Fruit fly (Drosophila melanogaster) whole organism, embryonic: ENCODE results near the gene Syp.

Experiments used
- ATbp ChIP-seq: fragments of 200-800 bp; sonication (Bioruptor generic); optimal IDR thresholded peaks from 2 replicates; lab custom pipeline; 2017; ENCODE audit warnings: missing biosample characterization, mild to moderate bottlenecking, missing genetic modification characterization, missing genetic modification reagents
- Asciz ChIP-seq: fragments of 200-800 bp; sonication (Bioruptor generic); optimal IDR thresholded peaks from 2 replicates; lab custom pipeline; 2017; ENCODE audit warnings: missing biosample characterization, mild to moderate bottlenecking, missing genetic modification characterization, missing genetic modification reagents
- Atf3 ChIP-seq: fragments of 200-800 bp; sonication (Bioruptor generic); optimal IDR thresholded peaks from 3 replicates; lab custom pipeline; 2016; ENCODE audit warnings: missing biosample characterization, missing genetic modification characterization
- Atf6 ChIP-seq: fragments of 200-800 bp; sonication (Bioruptor generic); IDR thresholded peaks from 2 replicates; pipeline ENCODE4 v1.3.6; 2022; ENCODE audit warnings: missing biosample characterization, missing genetic modification characterization
- B-H1 ChIP-seq: fragments of 200-800 bp; sonication (Bioruptor generic); IDR thresholded peaks from 3 replicates; pipeline ENCODE4 v1.3.6; 2022; ENCODE audit warnings: missing biosample characterization, missing genetic modification characterization
- CG10565 ChIP-seq: fragments of 200-800 bp; sonication (Bioruptor generic); optimal IDR thresholded peaks from 3 replicates; lab custom pipeline; 2016; ENCODE audit warnings: missing biosample characterization, mild to moderate bottlenecking, missing genetic modification characterization
- CG11560 ChIP-seq: fragments of 200-800 bp; sonication (Bioruptor generic); IDR thresholded peaks from 3 replicates; pipeline ENCODE4 v1.3.6; 2022; ENCODE audit warnings: missing biosample characterization, missing genetic modification characterization
- CG13287 ChIP-seq: fragments of 200-800 bp; sonication (Bioruptor generic); IDR thresholded peaks from 2 replicates; pipeline ENCODE4 v1.3.6; 2022; ENCODE audit warnings: missing biosample characterization, missing genetic modification characterization; ENCODE audit not compliant: partially characterized antibody
- CG14710 ChIP-seq: fragments of 200-800 bp; sonication (Bioruptor generic); optimal IDR thresholded peaks from 3 replicates; lab custom pipeline; 2019; ENCODE audit warnings: missing biosample characterization, mild to moderate bottlenecking, missing genetic modification characterization, moderate library complexity
- CG16863 ChIP-seq: fragments of 200-800 bp; sonication (Bioruptor generic); optimal IDR thresholded peaks from 3 replicates; lab custom pipeline; 2016; ENCODE audit warnings: missing biosample characterization, missing genetic modification characterization
- CG18476 ChIP-seq: fragments of 200-800 bp; sonication (Bioruptor generic); optimal IDR thresholded peaks from 2 replicates; lab custom pipeline; 2016; ENCODE audit warnings: missing biosample characterization, mild to moderate bottlenecking, missing genetic modification characterization
- CG2712 ChIP-seq: fragments of 200-800 bp; optimal IDR thresholded peaks from 3 replicates; lab custom pipeline; 2019; ENCODE audit warnings: missing biosample characterization, mild to moderate bottlenecking, missing genetic modification characterization, moderate library complexity
- CG2875 ChIP-seq: fragments of 200-800 bp; sonication (Bioruptor generic); optimal IDR thresholded peaks from 2 replicates; lab custom pipeline; 2017; ENCODE audit warnings: missing biosample characterization, mild to moderate bottlenecking, missing genetic modification characterization, missing genetic modification reagents
- CG31224 ChIP-seq: fragments of 200-800 bp; sonication (Bioruptor generic); IDR thresholded peaks from 2 replicates; pipeline ENCODE4 v1.3.6; 2022; ENCODE audit warnings: missing biosample characterization, missing genetic modification characterization
- CG34376 ChIP-seq: fragments of 200-800 bp; sonication (Bioruptor generic); optimal IDR thresholded peaks from 2 replicates; lab custom pipeline; 2018; ENCODE audit warnings: missing biosample characterization, mild to moderate bottlenecking, missing genetic modification characterization
- CG34422 ChIP-seq: fragments of 200-800 bp; sonication (Bioruptor generic); IDR thresholded peaks from 3 replicates; pipeline ENCODE4 v1.3.6; 2022; ENCODE audit warnings: missing biosample characterization, missing genetic modification characterization
- CG3847 ChIP-seq: fragments of 200-800 bp; sonication (Bioruptor generic); IDR thresholded peaks from 2 replicates; pipeline ENCODE4 v1.3.6; 2022; ENCODE audit warnings: missing biosample characterization, missing genetic modification characterization
- CG6254 ChIP-seq: fragments of 200-800 bp; sonication (Bioruptor generic); optimal IDR thresholded peaks from 3 replicates; lab custom pipeline; 2017; ENCODE audit warnings: mild to moderate bottlenecking, missing biosample characterization, missing genetic modification reagents, missing genetic modification characterization
- CG6791 ChIP-seq: fragments of 200-800 bp; sonication (Bioruptor generic); IDR thresholded peaks from 3 replicates; pipeline ENCODE4 v1.3.6; 2022; ENCODE audit warnings: missing biosample characterization, missing genetic modification characterization; ENCODE audit not compliant: partially characterized antibody
- CG6854 ChIP-seq: fragments of 200-800 bp; sonication (Bioruptor generic); optimal IDR thresholded peaks from 3 replicates; lab custom pipeline; 2017; ENCODE audit warnings: missing biosample characterization, mild to moderate bottlenecking, missing genetic modification characterization
- CG7372 ChIP-seq: fragments of 200-800 bp; sonication (Bioruptor generic); IDR thresholded peaks from 2 replicates; pipeline ENCODE4 v1.3.6; 2022; ENCODE audit warnings: missing biosample characterization, missing genetic modification characterization
- CrebB ChIP-seq: fragments of 200-800 bp; sonication (Bioruptor generic); optimal IDR thresholded peaks from 3 replicates; lab custom pipeline; 2018; ENCODE audit warnings: missing biosample characterization, mild to moderate bottlenecking, missing genetic modification characterization
- Lpt ChIP-seq: fragments of >200 bp; optimal IDR thresholded peaks from 2 replicates; lab custom pipeline; 2018; ENCODE audit warnings: missing biosample characterization, missing genetic modification characterization
- PHDP ChIP-seq: fragments of 200-800 bp; sonication (Bioruptor generic); optimal IDR thresholded peaks from 3 replicates; lab custom pipeline; 2018; ENCODE audit warnings: missing biosample characterization, mild to moderate bottlenecking, missing genetic modification characterization, moderate library complexity
- Poxn ChIP-seq: fragments of 200-800 bp; sonication (Bioruptor generic); IDR thresholded peaks from 2 replicates; pipeline ENCODE4 v1.3.6; 2022; ENCODE audit warnings: missing biosample characterization, missing genetic modification characterization
- Vsx1 ChIP-seq: fragments of 200-800 bp; sonication (Bioruptor generic); optimal IDR thresholded peaks from 2 replicates; lab custom pipeline; 2017; ENCODE audit warnings: missing biosample characterization, mild to moderate bottlenecking, missing genetic modification characterization, missing genetic modification reagents
- ac ChIP-seq: fragments of 200-800 bp; sonication (Bioruptor generic); optimal IDR thresholded peaks from 3 replicates; lab custom pipeline; 2017; ENCODE audit warnings: missing biosample characterization, mild to moderate bottlenecking, missing genetic modification characterization
- ap ChIP-seq: fragments of 200-800 bp; sonication (Bioruptor generic); IDR thresholded peaks from 2 replicates; pipeline ENCODE4 v1.3.6; 2022; ENCODE audit warnings: missing biosample characterization, missing genetic modification characterization
- bsh ChIP-seq, 2 experiments: fragments of 200-800 bp; sonication (Bioruptor generic); optimal IDR thresholded peaks; 2 replicates each; lab custom pipeline; 2017 to 2018; ENCODE audit warnings: mild to moderate bottlenecking in 2 of 2, missing biosample characterization in 2 of 2, missing genetic modification characterization in 2 of 2, moderate library complexity in 1 of 2
- disco-r ChIP-seq: fragments of 200-800 bp; sonication (Bioruptor generic); optimal IDR thresholded peaks from 2 replicates; lab custom pipeline; 2016; ENCODE audit warnings: missing biosample characterization, missing genetic modification characterization
- dm ChIP-seq: fragments of 200-800 bp; sonication (Bioruptor generic); optimal IDR thresholded peaks from 3 replicates; lab custom pipeline; 2016; ENCODE audit warnings: missing biosample characterization, missing genetic modification characterization
- gce ChIP-seq: fragments of 200-800 bp; sonication (Bioruptor generic); IDR thresholded peaks from 3 replicates; pipeline ENCODE4 v1.3.6; 2022; ENCODE audit warnings: missing biosample characterization, missing genetic modification characterization
- h ChIP-seq: fragments of >200 bp; optimal IDR thresholded peaks from 2 replicates; lab custom pipeline; 2017
- klu ChIP-seq: fragments of 200-800 bp; sonication (Bioruptor generic); IDR thresholded peaks from 2 replicates; pipeline ENCODE4 v1.3.6; 2022; ENCODE audit warnings: missing biosample characterization, missing genetic modification characterization
- mam ChIP-seq: fragments of 200-800 bp; sonication (Bioruptor generic); optimal IDR thresholded peaks from 3 replicates; lab custom pipeline; 2016; ENCODE audit warnings: missing biosample characterization, missing genetic modification characterization
- mirr ChIP-seq: fragments of 200-800 bp; sonication (Bioruptor generic); optimal IDR thresholded peaks from 3 replicates; lab custom pipeline; 2018; ENCODE audit warnings: missing biosample characterization, mild to moderate bottlenecking, missing genetic modification characterization
- nerfin-2 ChIP-seq: fragments of 200-800 bp; sonication (Bioruptor generic); IDR thresholded peaks from 2 replicates; pipeline ENCODE4 v1.3.6; 2022; ENCODE audit warnings: missing biosample characterization, missing genetic modification characterization; ENCODE audit not compliant: partially characterized antibody
- pan ChIP-seq, 4 experiments: fragments of >200 bp in 3 of 4; fragments of 200-800 bp in 1 of 4; sonication (Bioruptor generic) in 1 of 4; optimal IDR thresholded peaks in 3 of 4; IDR thresholded peaks in 1 of 4; 2 replicates each; pipeline versions ENCODE4 v1.3.6 to Lab custom; 2017 to 2022; ENCODE audit warnings: missing biosample characterization in 2 of 4, missing genetic modification characterization in 2 of 4, mixed read lengths in 1 of 4
- phol ChIP-seq: fragments of 200-800 bp; sonication (Bioruptor generic); optimal IDR thresholded peaks from 3 replicates; lab custom pipeline; 2018; ENCODE audit warnings: missing biosample characterization, mild to moderate bottlenecking, missing genetic modification characterization, moderate library complexity
- sc ChIP-seq, 3 experiments: fragments of >200 bp in 2 of 3; fragments of 200-800 bp in 1 of 3; sonication (Bioruptor generic) in 1 of 3; optimal IDR thresholded peaks; 2 replicates in 2 of 3; 3 replicates in 1 of 3; lab custom pipeline; 2017; ENCODE audit warnings: mild to moderate bottlenecking in 1 of 3, missing biosample characterization in 1 of 3, missing genetic modification characterization in 1 of 3, missing genetic modification reagents in 1 of 3
- sd ChIP-seq: fragments of 200-800 bp; sonication (Bioruptor generic); optimal IDR thresholded peaks from 3 replicates; lab custom pipeline; 2018; ENCODE audit warnings: missing biosample characterization, mild to moderate bottlenecking, missing genetic modification characterization, moderate library complexity
- sens ChIP-seq: fragments of 200-800 bp; sonication (Bioruptor generic); peaks from one replicate; lab custom pipeline; 2016; ENCODE audit warnings: missing biosample characterization, missing genetic modification characterization
- shn ChIP-seq: fragments of 200-800 bp; sonication (Bioruptor generic); optimal IDR thresholded peaks from 3 replicates; lab custom pipeline; 2016; ENCODE audit warnings: missing biosample characterization, missing genetic modification characterization
- sim ChIP-seq: fragments of 200-800 bp; sonication (Bioruptor generic); IDR thresholded peaks from 2 replicates; pipeline ENCODE4 v1.3.6; 2022; ENCODE audit warnings: missing biosample characterization, missing genetic modification characterization
- slbo ChIP-seq: fragments of 200-800 bp; sonication (Bioruptor generic); IDR thresholded peaks from 2 replicates; pipeline ENCODE4 v1.3.6; 2022; ENCODE audit warnings: missing biosample characterization, missing genetic modification characterization
- sqz ChIP-seq: fragments of 200-800 bp; sonication (Bioruptor generic); optimal IDR thresholded peaks from 3 replicates; lab custom pipeline; 2018; ENCODE audit warnings: missing biosample characterization, mild to moderate bottlenecking, missing genetic modification characterization
- tio ChIP-seq: fragments of 200-800 bp; sonication (Bioruptor generic); optimal IDR thresholded peaks from 2 replicates; lab custom pipeline; 2017; ENCODE audit warnings: missing biosample characterization, missing genetic modification characterization, inconsistent platforms
- trh ChIP-seq: fragments of 200-800 bp; sonication (Bioruptor generic); optimal IDR thresholded peaks from 2 replicates; lab custom pipeline; 2016; ENCODE audit warnings: missing biosample characterization, missing genetic modification characterization
- unpg ChIP-seq: fragments of 200-800 bp; sonication (Bioruptor generic); optimal IDR thresholded peaks from 3 replicates; lab custom pipeline; 2018; ENCODE audit warnings: missing biosample characterization, mild to moderate bottlenecking, missing genetic modification characterization, moderate library complexity
- vvl ChIP-seq: fragments of 200-800 bp; sonication (Bioruptor generic); IDR thresholded peaks from 2 replicates; pipeline ENCODE4 v1.3.6; 2022; ENCODE audit warnings: missing biosample characterization, missing genetic modification characterization

The Syp gene

DNA sequence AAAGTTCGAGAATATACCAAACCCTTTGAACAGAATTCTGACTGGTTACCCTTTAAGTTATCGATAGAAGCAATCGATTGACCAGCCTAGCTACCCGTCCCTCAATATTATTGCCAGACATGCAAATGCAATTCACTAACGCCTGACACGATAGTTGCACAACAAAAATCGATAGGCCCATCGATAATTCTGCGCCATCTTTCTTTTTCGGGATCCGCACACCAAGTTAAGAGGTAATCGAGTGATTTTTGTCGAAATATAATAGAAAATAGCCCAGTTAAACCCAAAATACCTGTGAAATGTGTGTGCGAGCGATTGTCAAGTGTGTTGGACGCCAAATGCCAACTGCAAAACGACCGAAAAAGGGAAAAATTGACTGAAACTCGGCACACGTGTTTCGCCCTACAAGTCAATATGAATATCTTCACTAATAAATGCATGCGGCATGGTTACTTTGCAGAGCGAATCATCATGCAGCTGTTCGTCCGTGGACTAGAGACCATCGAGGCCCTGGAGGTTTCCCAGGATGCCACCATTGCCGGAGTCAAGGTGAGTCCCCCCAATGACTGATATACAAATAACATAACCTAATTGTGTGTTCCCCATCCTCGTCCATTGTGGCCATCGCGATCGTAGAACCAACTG is 94.0 kb downstream of the Syp start, which contains the start of gene RpS30 (continued):
- no peak for TF ChIP-seq Poxn (GFP tag; lab: Robert Waterston, UW)
- TF ChIP-seq gce, result no peak
- peak; percentile 71 for TF ChIP-seq CG2712 (tag; lab: Kevin White, UChicago)
- peak; percentile 19 for TF ChIP-seq CG2875 (GFP tag; lab: Kevin White, UChicago)
- no peak for TF ChIP-seq Asciz
- TF ChIP-seq bsh (GFP tag; optimal IDR thresholded peaks at IDR 0.05; lab: Kevin White, UChicago), result peak in 1 of 2 experiments; percentile 36
- TF ChIP-seq B-H1, result no peak
- no peak for TF ChIP-seq Atf6 (GFP tag; lab: Robert Waterston, UW)
- TF ChIP-seq sc (optimal IDR thresholded peaks at IDR 0.05; lab: Kevin White, UChicago), result no peak
- no peak for TF ChIP-seq sc (GFP tag; optimal IDR thresholded peaks at IDR 0.05; lab: Kevin White, UChicago)
- TF ChIP-seq Vsx1 (GFP tag; lab: Kevin White, UChicago), result no peak
- TF ChIP-seq sqz (GFP tag; lab: Kevin White, UChicago), result no peak
- TF ChIP-seq mam (GFP tag; lab: Kevin White, UChicago), result peak; percentile 40
- peak; percentile 92 for TF ChIP-seq nerfin-2 (GFP tag; lab: Robert Waterston, UW)
- TF ChIP-seq CG31224 (GFP tag; lab: Robert Waterston, UW), result no peak
- TF ChIP-seq PHDP (tag; lab: Kevin White, UChicago), result peak; percentile 55
- no peak for TF ChIP-seq shn (GFP tag; lab: Kevin White, UChicago)
- no peak for TF ChIP-seq CG10565
- TF ChIP-seq Lpt (GFP tag; lab: Kevin White, UChicago), result no peak
- TF ChIP-seq CrebB, result peak; percentile 30
- no peak for TF ChIP-seq ATbp (GFP tag; lab: Kevin White, UChicago)
- no peak for TF ChIP-seq CG34422 (GFP tag; lab: Robert Waterston, UW)
- peak; percentile 77 for TF ChIP-seq vvl
- no peak for TF ChIP-seq h
- no peak for TF ChIP-seq tio (GFP tag; lab: Kevin White, UChicago)
- peak; percentile 98 for TF ChIP-seq CG13287 (GFP tag; lab: Robert Waterston, UW)
- TF ChIP-seq CG6791 (GFP tag; lab: Robert Waterston, UW), result peak; percentile 97
- no peak for TF ChIP-seq unpg (GFP tag; lab: Kevin White, UChicago)
- no peak for TF ChIP-seq sim (GFP tag; lab: Robert Waterston, UW)
- TF ChIP-seq sens, result peak; percentile 65
- TF ChIP-seq Atf3 (GFP tag; lab: Kevin White, UChicago), result no peak
- no peak for TF ChIP-seq klu (GFP tag; lab: Robert Waterston, UW)
- no peak for TF ChIP-seq ap (GFP tag; lab: Robert Waterston, UW)
- no peak for TF ChIP-seq sd (tag; lab: Kevin White, UChicago)
- no peak for TF ChIP-seq CG16863 (GFP tag; lab: Kevin White, UChicago)
- peak; percentile 44 for TF ChIP-seq CG34376 (GFP tag; lab: Kevin White, UChicago)
- no peak for TF ChIP-seq CG6854 (GFP tag; lab: Kevin White, UChicago)
- TF ChIP-seq CG11560 (tag; lab: Robert Waterston, UW), result peak; percentile 80; the same call in 2 of the 3 replicates
- no peak for TF ChIP-seq CG18476
- peak; percentile 100 for TF ChIP-seq phol (tag; lab: Kevin White, UChicago)
- TF ChIP-seq trh (GFP tag; lab: Kevin White, UChicago), result no peak
- peak; percentile 49 for TF ChIP-seq slbo (GFP tag; lab: Robert Waterston, UW)
- TF ChIP-seq CG3847 (GFP tag; lab: Robert Waterston, UW), result peak; percentile 71
- peak; percentile 91 for TF ChIP-seq dm (GFP tag; lab: Kevin White, UChicago)
- no peak for TF ChIP-seq pan (optimal IDR thresholded peaks at IDR 0.05; lab: Kevin White, UChicago)
- TF ChIP-seq pan (GFP tag; optimal IDR thresholded peaks at IDR 0.05 in 1 of 2, IDR thresholded peaks at IDR 0.05 in 1 of 2), result no peak
- TF ChIP-seq disco-r (GFP tag; lab: Kevin White, UChicago), result no peak
- no peak for TF ChIP-seq CG7372 (GFP tag; lab: Robert Waterston, UW)
- TF ChIP-seq CG14710, result peak; percentile 80
- TF ChIP-seq ac (GFP tag; lab: Kevin White, UChicago), result no peak
- peak; percentile 38 for TF ChIP-seq mirr (GFP tag; lab: Kevin White, UChicago)
- no peak for TF ChIP-seq CG6254
